Worm (Caenorhabditis elegans): ENCODE measurements around the gene C35C5.9.

The C35C5.9 gene

DNA sequence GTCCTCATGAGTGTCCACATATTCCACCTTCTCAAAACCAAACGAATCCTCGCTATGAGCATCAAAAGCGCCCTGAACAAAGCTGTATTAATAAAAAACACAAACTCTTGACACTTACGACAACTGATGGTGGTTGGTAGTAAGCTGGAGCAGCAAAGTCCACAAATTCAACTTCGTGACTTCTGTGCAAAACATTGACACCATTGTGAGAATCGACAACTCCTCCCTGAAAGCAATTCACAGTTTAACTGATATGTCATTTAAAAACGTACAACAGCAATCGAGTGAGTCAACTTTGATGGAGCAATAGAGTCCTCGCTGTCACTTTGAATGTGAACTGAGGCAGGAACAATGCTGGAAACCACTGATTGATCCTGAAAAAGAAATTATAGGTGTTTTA, 18.9 kb upstream of the C35C5.9 start:
- TF ChIP-seq nhr-25 (tag; optimal IDR thresholded peaks at IDR 0.05), result no peak
- TF ChIP-seq crh-2 (tag; optimal IDR thresholded peaks at IDR 0.05), result no peak
- no peak for TF ChIP-seq aly-2 (tag; optimal IDR thresholded peaks at IDR 0.05)
- TF ChIP-seq gmeb-1 (tag; optimal IDR thresholded peaks at IDR 0.05), result no peak
- TF ChIP-seq mbf-1 (tag; optimal IDR thresholded peaks at IDR 0.05), result no peak

DNA sequence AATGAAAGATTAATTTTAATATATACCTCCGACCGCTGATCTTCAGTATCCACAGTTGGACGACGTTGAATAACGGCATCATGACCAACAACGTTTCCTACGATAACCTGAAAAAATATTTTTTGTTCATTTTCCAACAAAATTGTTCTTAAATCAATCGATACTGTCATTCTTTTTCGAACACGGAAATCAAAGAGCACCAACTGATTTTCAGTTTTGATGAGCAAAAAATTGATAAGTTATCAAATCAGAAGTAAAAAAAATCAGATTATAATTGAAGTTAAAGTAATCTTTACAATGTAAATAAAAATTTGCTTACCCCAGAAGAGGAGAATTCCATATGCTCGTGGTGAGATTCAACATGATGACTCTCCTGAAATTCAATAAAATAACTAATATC, 18.0 kb upstream of the C35C5.9 start:
- TF ChIP-seq ama-1 (optimal IDR thresholded peaks at IDR 0.05) (no peak), lin-13 (GFP tag; optimal IDR thresholded peaks at IDR 0.05) (no peak), nhr-25 (tag; optimal IDR thresholded peaks at IDR 0.05) (no peak), fos-1 (tag; optimal IDR thresholded peaks at IDR 0.05) (peak; percentile 15), mab-5 (tag; optimal IDR thresholded peaks at IDR 0.05) (no peak), egl-27 (tag; optimal IDR thresholded peaks at IDR 0.05) (no peak), mbf-1 (tag; optimal IDR thresholded peaks at IDR 0.05) (no peak)

- TF ChIP-seq elt-3 (tag; optimal IDR thresholded peaks at IDR 0.05), result no peak
- peak; percentile 43 for TF ChIP-seq gmeb-1 (tag; optimal IDR thresholded peaks at IDR 0.05)
- no peak for TF ChIP-seq mbf-1 (tag; optimal IDR thresholded peaks at IDR 0.05)
- no peak for TF ChIP-seq snpc-4 (tag; optimal IDR thresholded peaks at IDR 0.05)
- TF ChIP-seq blmp-1 (tag; optimal IDR thresholded peaks at IDR 0.05; ENCODE audit: insufficient read depth), result no peak
- no peak for TF ChIP-seq mab-5 (tag; optimal IDR thresholded peaks at IDR 0.05)
- TF ChIP-seq F13H6.1 (tag; optimal IDR thresholded peaks at IDR 0.05), result peak; percentile 44
- TF ChIP-seq nhr-129 (tag; optimal IDR thresholded peaks at IDR 0.05), result no peak
- no peak for TF ChIP-seq nhr-25 (tag; optimal IDR thresholded peaks at IDR 0.05)
- TF ChIP-seq zag-1 (tag; optimal IDR thresholded peaks at IDR 0.05), result no peak
- no peak for TF ChIP-seq ceh-82 (tag; optimal IDR thresholded peaks at IDR 0.05)
- TF ChIP-seq unc-39 (tag; optimal IDR thresholded peaks at IDR 0.05), result no peak
- no peak for TF ChIP-seq skn-1 (tag; optimal IDR thresholded peaks at IDR 0.05)
- no peak for TF ChIP-seq ztf-11 (tag; optimal IDR thresholded peaks at IDR 0.05)
- TF ChIP-seq lin-13 (GFP tag; optimal IDR thresholded peaks at IDR 0.05), result no peak
- TF ChIP-seq unc-55 (GFP tag; optimal IDR thresholded peaks at IDR 0.05), result no peak
- peak; percentile 60 for TF ChIP-seq sma-9 (GFP tag; optimal IDR thresholded peaks at IDR 0.05)
- no peak for TF ChIP-seq sma-9 (tag; optimal IDR thresholded peaks at IDR 0.05)
- TF ChIP-seq nhr-11 (tag; optimal IDR thresholded peaks at IDR 0.05), result no peak
- TF ChIP-seq crh-2 (tag; optimal IDR thresholded peaks at IDR 0.05), result peak; percentile 82
- no peak for TF ChIP-seq R02D3.7 (tag; optimal IDR thresholded peaks at IDR 0.05)
- no peak for TF ChIP-seq mdl-1 (tag; optimal IDR thresholded peaks at IDR 0.05)
- TF ChIP-seq nhr-6 (tag; optimal IDR thresholded peaks at IDR 0.05), result no peak
- no peak for TF ChIP-seq lin-39 (tag; optimal IDR thresholded peaks at IDR 0.05)
- peak; percentile 94 for TF ChIP-seq fos-1 (tag; optimal IDR thresholded peaks at IDR 0.05)
- no peak for TF ChIP-seq ztf-4 (tag; optimal IDR thresholded peaks at IDR 0.05)
- no peak for TF ChIP-seq nhr-77 (tag; optimal IDR thresholded peaks at IDR 0.05)
- TF ChIP-seq peb-1 (tag; optimal IDR thresholded peaks at IDR 0.05), result no peak
- no peak for TF ChIP-seq nhr-21 (tag; optimal IDR thresholded peaks at IDR 0.05)
Observed at ce11 chrX:11519016-11519509, 17.3 kb upstream of the C35C5.9 start, which contains the start of gene hpo-34. Gene hpo-34 (minus strand): TSS chrX:11519066.

ce11 chrX:11522058-11522757, 14.2 kb upstream of the C35C5.9 start, which contains the start of gene sdc-2:
Gene sdc-2 (plus strand): TSS chrX:11522707.
- TF ChIP-seq ceh-16 (tag; optimal IDR thresholded peaks at IDR 0.05), result no peak
- TF ChIP-seq lin-39 (tag; optimal IDR thresholded peaks at IDR 0.05), result no peak
- TF ChIP-seq ceh-82 (tag; optimal IDR thresholded peaks at IDR 0.05), result no peak
- TF ChIP-seq gmeb-1 (tag; optimal IDR thresholded peaks at IDR 0.05), result peak; percentile 75
- no peak for TF ChIP-seq lin-13 (GFP tag; optimal IDR thresholded peaks at IDR 0.05)
- no peak for TF ChIP-seq ztf-11 (tag; optimal IDR thresholded peaks at IDR 0.05)
- TF ChIP-seq nhr-11 (tag; optimal IDR thresholded peaks at IDR 0.05), result no peak
- TF ChIP-seq ztf-1 (GFP tag; conservative IDR thresholded peaks at IDR 0.05), result no peak
- TF ChIP-seq nhr-10 (tag; optimal IDR thresholded peaks at IDR 0.05), result no peak
- peak; percentile 87 for TF ChIP-seq F13H6.1 (tag; optimal IDR thresholded peaks at IDR 0.05)
- TF ChIP-seq nhr-129 (tag; optimal IDR thresholded peaks at IDR 0.05), result peak; percentile 93
- no peak for TF ChIP-seq ztf-4 (tag; optimal IDR thresholded peaks at IDR 0.05)
- TF ChIP-seq blmp-1 (tag; optimal IDR thresholded peaks at IDR 0.05; ENCODE audit: insufficient read depth), result peak; percentile 32
- TF ChIP-seq ama-1 (optimal IDR thresholded peaks at IDR 0.05), result no peak
- peak; percentile 86 for TF ChIP-seq nhr-6 (tag; optimal IDR thresholded peaks at IDR 0.05)
- TF ChIP-seq unc-39 (tag; optimal IDR thresholded peaks at IDR 0.05), result no peak
- TF ChIP-seq alr-1 (tag; optimal IDR thresholded peaks at IDR 0.05), result no peak
- no peak for TF ChIP-seq snpc-4 (tag; optimal IDR thresholded peaks at IDR 0.05)
- no peak for TF ChIP-seq dmd-4 (tag; optimal IDR thresholded peaks at IDR 0.05)
- TF ChIP-seq unc-55 (GFP tag; optimal IDR thresholded peaks at IDR 0.05), result peak; percentile 67
- no peak for TF ChIP-seq nhr-77 (tag; optimal IDR thresholded peaks at IDR 0.05)
- TF ChIP-seq peb-1 (tag; optimal IDR thresholded peaks at IDR 0.05), result no peak
- no peak for TF ChIP-seq nhr-237 (tag; optimal IDR thresholded peaks at IDR 0.05)
- peak; percentile 92 for TF ChIP-seq crh-2 (tag; optimal IDR thresholded peaks at IDR 0.05)
- no peak for TF ChIP-seq C34F6.9 (tag; optimal IDR thresholded peaks at IDR 0.05)
- no peak for TF ChIP-seq mdl-1 (tag; optimal IDR thresholded peaks at IDR 0.05)
- no peak for TF ChIP-seq sem-4 (tag; optimal IDR thresholded peaks at IDR 0.05)
- TF ChIP-seq Y55F3AM.14 (GFP tag; optimal IDR thresholded peaks at IDR 0.05), result no peak
- no peak for TF ChIP-seq nhr-12 (tag; optimal IDR thresholded peaks at IDR 0.05)
- peak; percentile 76 for TF ChIP-seq egl-27 (tag; optimal IDR thresholded peaks at IDR 0.05)
- TF ChIP-seq lsy-2 (tag; optimal IDR thresholded peaks at IDR 0.05), result peak in 1 of 2 experiments; percentile 41
- peak; percentile 26 for TF ChIP-seq zag-1 (tag; optimal IDR thresholded peaks at IDR 0.05)
- TF ChIP-seq nhr-25 (tag; optimal IDR thresholded peaks at IDR 0.05), result no peak
- peak; percentile 14 for TF ChIP-seq lin-11 (tag; optimal IDR thresholded peaks at IDR 0.05)
